Worm (Caenorhabditis elegans): ENCODE data around the gene F09F9.5.

Gene F09F9.5

ce11 chrX:4159185-4159871, 41.6 kb downstream of the F09F9.5 start:
- peak; percentile 32 for TF ChIP-seq blmp-1 (tag; optimal IDR thresholded peaks at IDR 0.05)
- no peak for TF ChIP-seq F16B12.6 (tag; optimal IDR thresholded peaks at IDR 0.05)
- peak; percentile 13 for TF ChIP-seq lin-14 (GFP tag; optimal IDR thresholded peaks at IDR 0.05)
- no peak for TF ChIP-seq snu-23 (GFP tag; optimal IDR thresholded peaks at IDR 0.05)
- no peak for TF ChIP-seq nhr-20 (tag; optimal IDR thresholded peaks at IDR 0.05)
- no peak for TF ChIP-seq efl-1 (optimal IDR thresholded peaks at IDR 0.05)
- peak in 1 of 2 experiments; percentile 60 for TF ChIP-seq efl-1 (GFP tag; optimal IDR thresholded peaks at IDR 0.05 in 1 of 2)

ce11 chrX:4159929-4160328, 42.2 kb downstream of the F09F9.5 start:
- TF ChIP-seq nhr-19 (GFP tag; conservative IDR thresholded peaks at IDR 0.05) (no peak), ceh-63 (GFP tag; optimal IDR thresholded peaks at IDR 0.05) (no peak), ztf-11 (tag; optimal IDR thresholded peaks at IDR 0.05) (no peak), ama-1 (optimal IDR thresholded peaks at IDR 0.05) (no peak), nhr-71 (tag; optimal IDR thresholded peaks at IDR 0.05) (no peak)

- TF ChIP-seq blmp-1 (tag; optimal IDR thresholded peaks at IDR 0.05) (peak; percentile 50), nhr-85 (tag) (peak; percentile 62), vab-15 (tag; optimal IDR thresholded peaks at IDR 0.05) (no peak), lin-14 (GFP tag; optimal IDR thresholded peaks at IDR 0.05) (peak; percentile 39), pax-3 (tag; optimal IDR thresholded peaks at IDR 0.05) (no peak), mdl-1 (tag; optimal IDR thresholded peaks at IDR 0.05) (no peak), nhr-71 (tag; optimal IDR thresholded peaks at IDR 0.05) (peak; percentile 0), lin-35 (GFP tag; optimal IDR thresholded peaks at IDR 0.05) (no peak), ama-1 (optimal IDR thresholded peaks at IDR 0.05) (no peak), irx-1 (tag; optimal IDR thresholded peaks at IDR 0.05) (no peak)
These were observed 44.2 kb downstream of the F09F9.5 start for ce11 chrX:4161938-4162337.

ce11 chrX:4163391-4163790, 45.7 kb downstream of the F09F9.5 start, which contains the start of gene ZK470.1:
Gene ZK470.1, plus strand, starts transcription at chrX:4163691.
- TF ChIP-seq mab-9 (GFP tag; IDR thresholded peaks at IDR 0.05) (no peak), lin-14 (GFP tag; optimal IDR thresholded peaks at IDR 0.05) (peak; percentile 9)

ce11 chrX:4167150-4167549, 49.4 kb downstream of the F09F9.5 start, which contains the start of gene ZK470.14:
Gene ZK470.14, plus strand, starts transcription at chrX:4167450.
- TF ChIP-seq dpl-1 (GFP tag; optimal IDR thresholded peaks at IDR 0.05) (no peak), snpc-4 (tag; optimal IDR thresholded peaks at IDR 0.05) (no peak), nhr-28 (tag; optimal IDR thresholded peaks at IDR 0.05) (no peak), hpl-2 (GFP tag; optimal IDR thresholded peaks at IDR 0.05) (no peak), jun-1 (tag; optimal IDR thresholded peaks at IDR 0.05) (no peak), lin-15B (tag; optimal IDR thresholded peaks at IDR 0.05) (no peak), nhr-237 (tag; optimal IDR thresholded peaks at IDR 0.05) (no peak), tbx-2 (tag; optimal IDR thresholded peaks at IDR 0.05) (no peak), unc-86 (tag; optimal IDR thresholded peaks at IDR 0.05) (no peak), nhr-12 (tag; optimal IDR thresholded peaks at IDR 0.05) (no peak), pqm-1 (tag; optimal IDR thresholded peaks at IDR 0.05) (no peak), rnt-1 (tag; optimal IDR thresholded peaks at IDR 0.05) (no peak), dsc-1 (tag; optimal IDR thresholded peaks at IDR 0.05) (no peak), unc-98 (GFP tag; IDR thresholded peaks at IDR 0.05) (no peak), unc-62 (GFP tag; optimal IDR thresholded peaks at IDR 0.05) (no peak), elt-2 (tag; optimal IDR thresholded peaks at IDR 0.05) (no peak)

Measured in whole organism, L1 larva.